Worm (Caenorhabditis elegans): Measurements from ENCODE around the gene C03C10.5.

DNA sequence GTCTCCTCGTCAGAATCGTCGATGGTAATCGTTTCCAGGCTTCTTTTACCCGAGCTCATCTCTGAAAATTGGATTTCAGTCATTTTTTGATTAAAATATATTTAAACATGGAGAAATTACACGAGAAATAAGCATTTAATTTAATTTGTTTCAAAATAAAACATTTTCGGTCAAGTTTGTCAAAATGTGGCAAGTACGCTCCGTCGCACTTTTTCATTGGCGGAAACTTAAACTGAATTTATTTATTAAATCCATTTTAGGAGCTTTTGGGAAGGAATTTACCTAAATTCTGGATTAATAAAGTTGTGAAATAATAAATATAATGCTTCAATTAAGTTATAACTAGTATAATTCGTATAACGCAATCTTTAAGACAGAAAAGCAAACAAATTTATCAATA lies 34.0 kb downstream of the C03C10.5 start, which contains the start of gene rcq-5:
- no peak for TF ChIP-seq pha-4 (GFP tag; IDR thresholded peaks at IDR 0.05)
- TF ChIP-seq pha-4 (tag; optimal IDR thresholded peaks at IDR 0.05) = no peak
- no peak for TF ChIP-seq nhr-237 (tag; optimal IDR thresholded peaks at IDR 0.05)
- peak in 1 of 2 experiments; percentile 14 for TF ChIP-seq unc-62 (GFP tag; optimal IDR thresholded peaks at IDR 0.05 in 1 of 2)
- TF ChIP-seq unc-62 (tag; optimal IDR thresholded peaks at IDR 0.05) = no peak
- no peak for TF ChIP-seq T26A8.4 (GFP tag; IDR thresholded peaks at IDR 0.05)
- no peak for TF ChIP-seq daf-12 (tag; optimal IDR thresholded peaks at IDR 0.05)
- no peak for TF ChIP-seq lin-13 (GFP tag; optimal IDR thresholded peaks at IDR 0.05)
- no peak for TF ChIP-seq nhr-76 (tag; optimal IDR thresholded peaks at IDR 0.05)
- TF ChIP-seq ama-1 (optimal IDR thresholded peaks at IDR 0.05) = no peak
- no peak for TF ChIP-seq pqm-1 (tag; optimal IDR thresholded peaks at IDR 0.05)
- no peak for TF ChIP-seq ceh-20 (GFP tag; IDR thresholded peaks at IDR 0.05)

Measured in whole organism, L4 larva.